Fruit fly (Drosophila melanogaster) whole organism, embryonic: ENCODE data around the gene Pop4.

Experiments
- BEAF-32 ChIP-seq: fragments of 200-800 bp; sonication (Bioruptor generic); optimal IDR thresholded peaks from 3 replicates; lab custom pipeline; 2017; ENCODE audit warnings: missing biosample characterization, missing genetic modification characterization, mild to moderate bottlenecking, moderate library complexity, missing genetic modification reagents
- CG10543 ChIP-seq: fragments of 200-800 bp; sonication (Bioruptor generic); optimal IDR thresholded peaks from 3 replicates; lab custom pipeline; 2017; ENCODE audit warnings: missing biosample characterization, mild to moderate bottlenecking, missing genetic modification characterization, moderate library complexity
- CG10959 ChIP-seq: fragments of 200-800 bp; sonication (Bioruptor generic); IDR thresholded peaks from 2 replicates; pipeline ENCODE4 v1.3.6; 2022; ENCODE audit warnings: missing biosample characterization, missing genetic modification characterization
- CG12769 ChIP-seq: fragments of 200-800 bp; sonication (Bioruptor generic); optimal IDR thresholded peaks from 2 replicates; lab custom pipeline; 2019; ENCODE audit warnings: missing biosample characterization, mild to moderate bottlenecking, missing genetic modification characterization, moderate library complexity
- CG13296 ChIP-seq: fragments of 200-800 bp; sonication (Bioruptor generic); optimal IDR thresholded peaks from 3 replicates; lab custom pipeline; 2018; ENCODE audit warnings: missing biosample characterization, mild to moderate bottlenecking, missing genetic modification characterization
- CG14667 ChIP-seq: fragments of 200-800 bp; sonication (Bioruptor generic); IDR thresholded peaks from 2 replicates; pipeline ENCODE4 v1.3.6; 2022; ENCODE audit warnings: missing biosample characterization, missing genetic modification characterization
- CG14965 ChIP-seq: fragments of 200-800 bp; sonication (Bioruptor generic); optimal IDR thresholded peaks from 2 replicates; lab custom pipeline; 2016; ENCODE audit warnings: missing biosample characterization, missing genetic modification characterization, borderline replicate concordance
- CG17912 ChIP-seq: fragments of 200-800 bp; sonication (Bioruptor generic); optimal IDR thresholded peaks from 2 replicates; lab custom pipeline; 2018; ENCODE audit warnings: missing biosample characterization, mild to moderate bottlenecking, missing genetic modification characterization
- CG18764 ChIP-seq: fragments of 200-800 bp; sonication (Bioruptor generic); optimal IDR thresholded peaks from 3 replicates; lab custom pipeline; 2016; ENCODE audit warnings: missing biosample characterization, missing genetic modification characterization
- CG2712 ChIP-seq: fragments of 200-800 bp; optimal IDR thresholded peaks from 3 replicates; lab custom pipeline; 2019; ENCODE audit warnings: missing biosample characterization, mild to moderate bottlenecking, missing genetic modification characterization, moderate library complexity
- CG32767 ChIP-seq: fragments of 200-800 bp; sonication (Bioruptor generic); IDR thresholded peaks from 2 replicates; pipeline ENCODE4 v1.3.6; 2022; ENCODE audit warnings: missing biosample characterization, missing genetic modification characterization
- CG34376 ChIP-seq: fragments of 200-800 bp; sonication (Bioruptor generic); optimal IDR thresholded peaks from 2 replicates; lab custom pipeline; 2018; ENCODE audit warnings: missing biosample characterization, mild to moderate bottlenecking, missing genetic modification characterization
- CG4282 ChIP-seq: fragments of 200-800 bp; sonication (Bioruptor generic); optimal IDR thresholded peaks from 2 replicates; lab custom pipeline; 2016; ENCODE audit warnings: missing biosample characterization, missing genetic modification characterization
- CG6272 ChIP-seq: fragments of 200-800 bp; sonication (Bioruptor generic); IDR thresholded peaks from 2 replicates; pipeline ENCODE4 v1.3.6; 2022; ENCODE audit warnings: missing biosample characterization, missing genetic modification characterization
- CG6791 ChIP-seq: fragments of 200-800 bp; sonication (Bioruptor generic); IDR thresholded peaks from 3 replicates; pipeline ENCODE4 v1.3.6; 2022; ENCODE audit warnings: missing biosample characterization, missing genetic modification characterization; ENCODE audit not compliant: partially characterized antibody
- CG7839 ChIP-seq: fragments of 200-800 bp; sonication (Bioruptor generic); optimal IDR thresholded peaks from 3 replicates; lab custom pipeline; 2018; ENCODE audit warnings: missing biosample characterization, mild to moderate bottlenecking, missing genetic modification characterization, moderate library complexity
- CG8290 ChIP-seq, 3 experiments: fragments of 200-800 bp; sonication (Bioruptor generic); optimal IDR thresholded peaks; 2 replicates each; lab custom pipeline; 2016 to 2019; ENCODE audit warnings: missing biosample characterization in 3 of 3, missing genetic modification characterization in 3 of 3, mild to moderate bottlenecking in 2 of 3, moderate library complexity in 1 of 3
- Dll ChIP-seq: fragments of 200-800 bp; sonication (Bioruptor generic); IDR thresholded peaks from 4 replicates; pipeline ENCODE4 v1.3.6; 2022; ENCODE audit warnings: missing biosample characterization, missing genetic modification characterization; ENCODE audit not compliant: partially characterized antibody
- HmgZ ChIP-seq: fragments of 200-800 bp; sonication (Bioruptor generic); optimal IDR thresholded peaks from 2 replicates; lab custom pipeline; 2018; ENCODE audit warnings: missing biosample characterization, mild to moderate bottlenecking, missing genetic modification characterization
- Lim3 ChIP-seq: fragments of 200-800 bp; sonication (Bioruptor generic); IDR thresholded peaks from 2 replicates; pipeline ENCODE4 v1.3.6; 2022; ENCODE audit warnings: missing biosample characterization, missing genetic modification characterization
- Med ChIP-seq: fragments of 200-800 bp; sonication (Bioruptor generic); peaks from one replicate; lab custom pipeline; 2016; ENCODE audit warnings: missing biosample characterization, missing genetic modification characterization, mild to moderate bottlenecking, inconsistent platforms, moderate library complexity
- Mes4 ChIP-seq: fragments of 200-800 bp; sonication (Bioruptor generic); optimal IDR thresholded peaks from 2 replicates; lab custom pipeline; 2016; ENCODE audit warnings: missing biosample characterization, missing genetic modification characterization
- Mrtf ChIP-seq: fragments of 200-800 bp; sonication (Bioruptor generic); IDR thresholded peaks from 3 replicates; pipeline ENCODE4 v1.3.6; 2022; ENCODE audit warnings: missing biosample characterization, missing genetic modification characterization
- Ptx1 ChIP-seq: fragments of 200-800 bp; sonication (Bioruptor generic); IDR thresholded peaks from 2 replicates; pipeline ENCODE4 v1.3.6; 2022; ENCODE audit warnings: missing biosample characterization, missing genetic modification characterization
- Rfx ChIP-seq: fragments of 200-800 bp; sonication (Bioruptor generic); IDR thresholded peaks from 2 replicates; pipeline ENCODE4 v1.3.6; 2022; ENCODE audit warnings: missing biosample characterization, missing genetic modification characterization
- Spps ChIP-seq: fragments of 200-800 bp; sonication (Bioruptor generic); optimal IDR thresholded peaks from 2 replicates; lab custom pipeline; 2018; ENCODE audit warnings: missing biosample characterization, mild to moderate bottlenecking, missing genetic modification characterization
- Sry-β ChIP-seq: fragments of 200-800 bp; sonication (Bioruptor generic); optimal IDR thresholded peaks from 2 replicates; lab custom pipeline; 2018; ENCODE audit warnings: missing biosample characterization, mild to moderate bottlenecking, missing genetic modification characterization, moderate library complexity
- Vsx1 ChIP-seq: fragments of 200-800 bp; sonication (Bioruptor generic); optimal IDR thresholded peaks from 2 replicates; lab custom pipeline; 2017; ENCODE audit warnings: missing biosample characterization, mild to moderate bottlenecking, missing genetic modification characterization, missing genetic modification reagents
- abd-A ChIP-seq: fragments of 200-800 bp; sonication (Bioruptor generic); optimal IDR thresholded peaks from 3 replicates; lab custom pipeline; 2019; ENCODE audit warnings: missing biosample characterization, mild to moderate bottlenecking, missing genetic modification characterization, moderate library complexity
- br ChIP-seq: fragments of >200 bp; optimal IDR thresholded peaks from 2 replicates; lab custom pipeline; 2017
- bsh ChIP-seq, 2 experiments: fragments of 200-800 bp; sonication (Bioruptor generic); optimal IDR thresholded peaks; 2 replicates each; lab custom pipeline; 2017 to 2018; ENCODE audit warnings: mild to moderate bottlenecking in 2 of 2, missing biosample characterization in 2 of 2, missing genetic modification characterization in 2 of 2, moderate library complexity in 1 of 2
- cato ChIP-seq: fragments of 200-800 bp; sonication (Bioruptor generic); optimal IDR thresholded peaks from 2 replicates; lab custom pipeline; 2016; ENCODE audit warnings: missing biosample characterization, missing genetic modification characterization, borderline replicate concordance
- chinmo ChIP-seq: fragments of 200-800 bp; sonication (Bioruptor generic); IDR thresholded peaks from 4 replicates; pipeline ENCODE4 v1.3.6; 2022; ENCODE audit warnings: missing biosample characterization, missing genetic modification characterization; ENCODE audit not compliant: partially characterized antibody
- ci ChIP-seq: fragments of 200-800 bp; sonication (Bioruptor generic); IDR thresholded peaks from 3 replicates; pipeline ENCODE4 v1.3.6; 2022; ENCODE audit warnings: missing biosample characterization, missing genetic modification characterization
- esg ChIP-seq: fragments of 200-800 bp; sonication (Bioruptor generic); conservative IDR thresholded peaks from 2 replicates; pipeline ENCODE4 v1.3.6; 2022; ENCODE audit warnings: missing biosample characterization, missing genetic modification characterization
- grn ChIP-seq: fragments of 200-800 bp; sonication (Bioruptor generic); optimal IDR thresholded peaks from 3 replicates; lab custom pipeline; 2017; ENCODE audit warnings: missing biosample characterization, missing genetic modification characterization
- lov ChIP-seq, 2 experiments: fragments of 200-800 bp in 1 of 2; fragments of >200 bp in 1 of 2; sonication (Bioruptor generic) in 1 of 2; IDR thresholded peaks in 1 of 2; optimal IDR thresholded peaks in 1 of 2; 2 replicates in 1 of 2; 3 replicates in 1 of 2; pipeline versions ENCODE4 v1.3.6 to Lab custom; 2017 to 2022; ENCODE audit warnings: missing biosample characterization in 1 of 2, missing genetic modification characterization in 1 of 2
- mirr ChIP-seq: fragments of 200-800 bp; sonication (Bioruptor generic); optimal IDR thresholded peaks from 3 replicates; lab custom pipeline; 2018; ENCODE audit warnings: missing biosample characterization, mild to moderate bottlenecking, missing genetic modification characterization
- onecut ChIP-seq: fragments of 200-800 bp; sonication (Bioruptor generic); IDR thresholded peaks from 2 replicates; pipeline ENCODE4 v1.3.6; 2022; ENCODE audit warnings: missing biosample characterization, missing genetic modification characterization
- otp ChIP-seq: fragments of 200-800 bp; sonication (Bioruptor generic); IDR thresholded peaks from 3 replicates; pipeline ENCODE4, ENCODE4 v1.3.6; 2022; ENCODE audit warnings: missing biosample characterization, missing genetic modification characterization
- ranshi ChIP-seq: fragments of 200-800 bp; sonication (Bioruptor generic); IDR thresholded peaks from 2 replicates; pipeline ENCODE4 v1.3.6; 2022; ENCODE audit warnings: missing biosample characterization, missing genetic modification characterization
- run ChIP-seq: fragments of 200-800 bp; sonication (Bioruptor generic); optimal IDR thresholded peaks from 3 replicates; lab custom pipeline; 2018; ENCODE audit warnings: missing biosample characterization, mild to moderate bottlenecking, missing genetic modification characterization
- sim ChIP-seq: fragments of 200-800 bp; sonication (Bioruptor generic); IDR thresholded peaks from 2 replicates; pipeline ENCODE4 v1.3.6; 2022; ENCODE audit warnings: missing biosample characterization, missing genetic modification characterization
- sima ChIP-seq: fragments of 200-800 bp; sonication (Bioruptor generic); optimal IDR thresholded peaks from 2 replicates; lab custom pipeline; 2016; ENCODE audit warnings: missing biosample characterization, missing genetic modification characterization
- sob ChIP-seq: fragments of 200-800 bp; sonication (Bioruptor generic); IDR thresholded peaks from 2 replicates; pipeline ENCODE4 v1.3.6; 2022; ENCODE audit warnings: missing biosample characterization, missing genetic modification characterization
- sug ChIP-seq: fragments of 200-800 bp; optimal IDR thresholded peaks from 2 replicates; lab custom pipeline; 2019; ENCODE audit warnings: missing biosample characterization, mild to moderate bottlenecking, missing genetic modification characterization, moderate library complexity
- unpg ChIP-seq: fragments of 200-800 bp; sonication (Bioruptor generic); optimal IDR thresholded peaks from 3 replicates; lab custom pipeline; 2018; ENCODE audit warnings: missing biosample characterization, mild to moderate bottlenecking, missing genetic modification characterization, moderate library complexity

The Pop4 gene

dm6 chr3L:7940558-7941238, 37.8 kb downstream of the Pop4 start (continued):
- TF ChIP-seq BEAF-32 (no peak), CG32767 (GFP tag; lab: Robert Waterston, UW) (no peak), CG2712 (no peak), Rfx (no peak), sug (tag; lab: Kevin White, UChicago) (peak; percentile 81), run (tag; lab: Kevin White, UChicago) (no peak), unpg (no peak), CG14667 (GFP tag; lab: Robert Waterston, UW) (no peak), CG4282 (no peak), onecut (GFP tag; lab: Robert Waterston, UW) (no peak), CG13296 (GFP tag; lab: Kevin White, UChicago) (no peak), br (lab: Kevin White, UChicago) (no peak), esg (no peak), CG17912 (GFP tag; lab: Kevin White, UChicago) (no peak), sob (no peak), CG10959 (GFP tag; lab: Robert Waterston, UW) (no peak), CG34376 (GFP tag; lab: Kevin White, UChicago) (peak; percentile 91), Vsx1 (GFP tag; lab: Kevin White, UChicago) (peak; percentile 19), Sry-β (GFP tag; lab: Kevin White, UChicago) (no peak), CG8290 (GFP tag; optimal IDR thresholded peaks at IDR 0.05; lab: Kevin White, UChicago) (no peak), CG8290 (tag; optimal IDR thresholded peaks at IDR 0.05; lab: Kevin White, UChicago) (peak in 1 of 2 experiments; percentile 7), Spps (tag; lab: Kevin White, UChicago) (no peak), CG6272 (GFP tag; lab: Robert Waterston, UW) (no peak), lov (optimal IDR thresholded peaks at IDR 0.05; lab: Kevin White, UChicago) (no peak), lov (GFP tag; IDR thresholded peaks at IDR 0.05; lab: Robert Waterston, UW) (no peak), grn (GFP tag; lab: Kevin White, UChicago) (peak; percentile 67)

dm6 chr3L:7938638-7939037, 39.8 kb downstream of the Pop4 start:
- peak; percentile 0 for TF ChIP-seq CG12769 (tag; lab: Kevin White, UChicago)
- peak in 1 of 2 experiments; percentile 14 for TF ChIP-seq bsh (GFP tag; optimal IDR thresholded peaks at IDR 0.05; lab: Kevin White, UChicago)
- no peak for TF ChIP-seq Dll (GFP tag; lab: Robert Waterston, UW)
- peak; percentile 58; the same call in 1 of the 3 replicates for TF ChIP-seq ci (GFP tag; lab: Robert Waterston, UW)
- peak; percentile 73 for TF ChIP-seq run (tag; lab: Kevin White, UChicago)
- no peak for TF ChIP-seq Mrtf
- TF ChIP-seq abd-A (tag; lab: Kevin White, UChicago), result no peak
- TF ChIP-seq CG7839 (tag; lab: Kevin White, UChicago), result peak; percentile 5
- TF ChIP-seq Lim3, result peak; percentile 59; the same call in 1 of the 2 replicates
- TF ChIP-seq ranshi, result no peak
- 0 out of 3 replicates have a peak, but pooled peaks have one; percentile 16 for TF ChIP-seq otp
- no peak for TF ChIP-seq sima (GFP tag; lab: Kevin White, UChicago)
- peak; percentile 61 for TF ChIP-seq mirr
- peak; percentile 94 for TF ChIP-seq Vsx1 (GFP tag; lab: Kevin White, UChicago)
- peak; percentile 61 for TF ChIP-seq Med (GFP tag; lab: Kevin White, UChicago)
- peak; percentile 49; the same call in 2 of the 3 replicates for TF ChIP-seq CG6791 (GFP tag; lab: Robert Waterston, UW)
- TF ChIP-seq CG18764 (GFP tag; lab: Kevin White, UChicago), result no peak
- no peak for TF ChIP-seq CG14965 (GFP tag; lab: Kevin White, UChicago)
- no peak for TF ChIP-seq Mes4 (GFP tag; lab: Kevin White, UChicago)
- TF ChIP-seq Ptx1 (GFP tag; lab: Robert Waterston, UW), result peak; percentile 23; the same call in 1 of the 2 replicates
- TF ChIP-seq CG10543 (GFP tag; lab: Kevin White, UChicago), result peak; percentile 25
- TF ChIP-seq sim (GFP tag; lab: Robert Waterston, UW), result 0 out of 2 replicates have a peak, but pooled peaks have one; percentile 23
- TF ChIP-seq CG8290 (GFP tag; optimal IDR thresholded peaks at IDR 0.05; lab: Kevin White, UChicago), result no peak
- TF ChIP-seq CG8290 (tag; optimal IDR thresholded peaks at IDR 0.05; lab: Kevin White, UChicago), result peak in 1 of 2 experiments; percentile 24
- peak; percentile 4 for TF ChIP-seq HmgZ (tag; lab: Kevin White, UChicago)
- 0 out of 4 replicates have a peak, but pooled peaks have one; percentile 26 for TF ChIP-seq chinmo (GFP tag; lab: Robert Waterston, UW)
- TF ChIP-seq cato (GFP tag; lab: Kevin White, UChicago), result no peak
- peak; percentile 72 for TF ChIP-seq CG34376 (GFP tag; lab: Kevin White, UChicago)
- peak; percentile 81 for TF ChIP-seq sug (tag; lab: Kevin White, UChicago)
